Worm (Caenorhabditis elegans) whole organism, midembryonic: Measurements from ENCODE around the gene arl-3.

Source experiments
- T22C8.4 ChIP-seq: fragments of 200-800 bp; sonication (Bioruptor generic); IDR thresholded peaks from 2 replicates; pipeline ENCODE4 v1.3.6; 2022; ENCODE audit warnings: missing genetic modification characterization, missing compliant biosample characterization
- flt-1 ChIP-seq: fragments of 200-800 bp; sonication (Bioruptor generic); IDR thresholded peaks from 2 replicates; pipeline ENCODE4 v1.3.6; 2022; ENCODE audit warnings: missing genetic modification characterization, missing compliant biosample characterization
- klf-2 ChIP-seq: fragments of 200-800 bp; sonication (Bioruptor generic); conservative IDR thresholded peaks from 2 replicates; pipeline ENCODE4 v1.3.6; 2022; ENCODE audit warnings: missing genetic modification reagents, missing genetic modification characterization, missing compliant biosample characterization
- ref-1 ChIP-seq: fragments of 200-800 bp; sonication (Bioruptor generic); conservative IDR thresholded peaks from 2 replicates; pipeline ENCODE4 v1.3.6; 2022; ENCODE audit warnings: missing genetic modification reagents, missing genetic modification characterization, missing compliant biosample characterization
- ztf-23 ChIP-seq: fragments of 200-800 bp; sonication (Bioruptor generic); IDR thresholded peaks from 2 replicates; pipeline ENCODE4 v1.3.6; 2022; ENCODE audit warnings: missing genetic modification reagents, missing genetic modification characterization, missing compliant biosample characterization

ce11 chrII:14592629-14593028 is 13.6 kb upstream of the arl-3 start:
- TF ChIP-seq ztf-23, result no peak
- TF ChIP-seq T22C8.4 (GFP tag; lab: Robert Waterston, UW), result no peak
- no peak for TF ChIP-seq klf-2 (GFP tag; lab: Robert Waterston, UW)
- TF ChIP-seq ref-1 (GFP tag; lab: Robert Waterston, UW), result no peak
- TF ChIP-seq flt-1, result no peak
